Worm (Caenorhabditis elegans) whole organism, L4 larva: ENCODE measurements around the gene K12H6.9.

Source experiments
- F44E2.7 ChIP-seq: fragments of 200-800 bp; sonication (Bioruptor generic); IDR thresholded peaks from 2 replicates; pipeline ENCODE4 v2.1.2; 2022; ENCODE audit warnings: missing genetic modification characterization, missing compliant biosample characterization
- ceh-82 ChIP-seq: sonication (generic microtip); optimal IDR thresholded peaks from 2 replicates; lab custom pipeline; 2017; ENCODE audit warnings: missing biosample characterization, missing genetic modification characterization
- daf-12 ChIP-seq: fragments of 150-350 bp; optimal IDR thresholded peaks from 2 replicates; lab custom pipeline; 2014; ENCODE audit warnings: missing biosample characterization, missing genetic modification reagents, missing genetic modification characterization
- nhr-10 ChIP-seq: fragments of 150-350 bp; optimal IDR thresholded peaks from 2 replicates; lab custom pipeline; 2014; ENCODE audit warnings: missing biosample characterization, missing genetic modification characterization
- nhr-237 ChIP-seq: sonication (generic microtip); optimal IDR thresholded peaks from 2 replicates; lab custom pipeline; 2017; ENCODE audit warnings: missing biosample characterization, missing genetic modification characterization
- nhr-25 ChIP-seq: sonication (generic microtip); optimal IDR thresholded peaks from 2 replicates; lab custom pipeline; 2017; ENCODE audit warnings: missing genetic modification characterization, mild to moderate bottlenecking, missing compliant biosample characterization, antibody characterized with exemption, moderate library complexity, borderline replicate concordance; ENCODE audit not compliant: insufficient read depth
- snpc-4 ChIP-seq: fragments of 150-350 bp; optimal IDR thresholded peaks from 2 replicates; lab custom pipeline; 2014; ENCODE audit warnings: missing biosample characterization, missing genetic modification characterization

- TF ChIP-seq F44E2.7 = no peak
- TF ChIP-seq ceh-82 (tag; lab: Kevin White, UChicago) = no peak
- TF ChIP-seq nhr-237 = no peak
- no peak for TF ChIP-seq nhr-10 (tag; lab: Kevin White, UChicago)
- TF ChIP-seq nhr-25 (tag; lab: Kevin White, UChicago) = no peak
- no peak for TF ChIP-seq snpc-4
- no peak for TF ChIP-seq daf-12
These were observed 22.3 kb downstream of the K12H6.9 start for ce11 chrII:2846552-2846951.
